Fruit fly (Drosophila melanogaster) whole organism, embryonic: ENCODE measurements around the gene CG16758.
A peak's percentile ranks its signal among the peaks of the same experiment; 100 is the strongest.

Experiments
- Ada2b ChIP-seq: fragments of 200-800 bp; sonication (Bioruptor generic); IDR thresholded peaks from 2 replicates; pipeline ENCODE4 v1.3.6; 2022; ENCODE audit warnings: missing biosample characterization, missing genetic modification characterization
- Antp ChIP-seq: fragments of 200-800 bp; sonication (Bioruptor generic); optimal IDR thresholded peaks from 3 replicates; lab custom pipeline; 2016; ENCODE audit warnings: missing biosample characterization, missing genetic modification characterization
- Awh ChIP-seq: fragments of 200-800 bp; sonication (Bioruptor generic); IDR thresholded peaks from 2 replicates; pipeline ENCODE4, ENCODE4 v1.3.6; 2022; ENCODE audit warnings: missing biosample characterization, missing genetic modification characterization
- CG10366 ChIP-seq: fragments of 200-800 bp; sonication (Bioruptor generic); IDR thresholded peaks from 2 replicates; pipeline ENCODE4 v1.3.6; 2022; ENCODE audit warnings: missing biosample characterization, missing genetic modification characterization
- CG10979 ChIP-seq: fragments of 200-800 bp; sonication (Bioruptor generic); optimal IDR thresholded peaks from 2 replicates; lab custom pipeline; 2018; ENCODE audit warnings: missing biosample characterization, mild to moderate bottlenecking, missing genetic modification characterization, moderate library complexity
- CG11560 ChIP-seq: fragments of 200-800 bp; sonication (Bioruptor generic); IDR thresholded peaks from 3 replicates; pipeline ENCODE4 v1.3.6; 2022; ENCODE audit warnings: missing biosample characterization, missing genetic modification characterization
- CG12299 ChIP-seq: fragments of 200-800 bp; sonication (Bioruptor generic); optimal IDR thresholded peaks from 2 replicates; lab custom pipeline; 2018; ENCODE audit warnings: missing biosample characterization, mild to moderate bottlenecking, missing genetic modification characterization
- CG13296 ChIP-seq: fragments of 200-800 bp; sonication (Bioruptor generic); optimal IDR thresholded peaks from 3 replicates; lab custom pipeline; 2018; ENCODE audit warnings: missing biosample characterization, mild to moderate bottlenecking, missing genetic modification characterization
- CG15269 ChIP-seq: fragments of 200-800 bp; sonication (Bioruptor generic); optimal IDR thresholded peaks from 2 replicates; lab custom pipeline; 2018; ENCODE audit warnings: missing biosample characterization, mild to moderate bottlenecking, missing genetic modification characterization, moderate library complexity
- CG16779 ChIP-seq: fragments of 200-800 bp; sonication (Bioruptor generic); IDR thresholded peaks from 2 replicates; pipeline ENCODE4 v1.3.6; 2022; ENCODE audit warnings: missing biosample characterization, missing genetic modification characterization
- CG17361 ChIP-seq: fragments of 200-800 bp; sonication (Bioruptor generic); IDR thresholded peaks from 3 replicates; pipeline ENCODE4 v1.3.6; 2022; ENCODE audit warnings: missing biosample characterization, missing genetic modification characterization
- CG2875 ChIP-seq: fragments of 200-800 bp; sonication (Bioruptor generic); optimal IDR thresholded peaks from 2 replicates; lab custom pipeline; 2017; ENCODE audit warnings: missing biosample characterization, mild to moderate bottlenecking, missing genetic modification characterization, missing genetic modification reagents
- CG32767 ChIP-seq: fragments of 200-800 bp; sonication (Bioruptor generic); IDR thresholded peaks from 2 replicates; pipeline ENCODE4 v1.3.6; 2022; ENCODE audit warnings: missing biosample characterization, missing genetic modification characterization
- CG4424 ChIP-seq: fragments of 200-800 bp; sonication (Bioruptor generic); optimal IDR thresholded peaks from 3 replicates; lab custom pipeline; 2016; ENCODE audit warnings: missing biosample characterization, missing genetic modification characterization
- CG6813 ChIP-seq: fragments of 200-800 bp; sonication (Bioruptor generic); optimal IDR thresholded peaks from 2 replicates; lab custom pipeline; 2017; ENCODE audit warnings: missing biosample characterization, missing genetic modification characterization, mild to moderate bottlenecking, moderate library complexity, missing genetic modification reagents
- CG7839 ChIP-seq: fragments of 200-800 bp; sonication (Bioruptor generic); optimal IDR thresholded peaks from 3 replicates; lab custom pipeline; 2018; ENCODE audit warnings: missing biosample characterization, mild to moderate bottlenecking, missing genetic modification characterization, moderate library complexity
- CG9215 ChIP-seq: fragments of 200-800 bp; sonication (Bioruptor generic); IDR thresholded peaks from 2 replicates; pipeline ENCODE4 v1.3.6; 2022; ENCODE audit warnings: missing biosample characterization, missing genetic modification characterization
- Drgx ChIP-seq: fragments of 200-800 bp; sonication (Bioruptor generic); IDR thresholded peaks from 2 replicates; pipeline ENCODE4 v1.3.6; 2022; ENCODE audit warnings: missing biosample characterization, missing genetic modification characterization
- HLH4C ChIP-seq: fragments of 200-800 bp; sonication (Bioruptor generic); IDR thresholded peaks from 3 replicates; pipeline ENCODE4 v1.3.6; 2022; ENCODE audit warnings: missing biosample characterization, missing genetic modification characterization; ENCODE audit not compliant: partially characterized antibody
- Hr3 ChIP-seq: fragments of 200-800 bp; sonication (Bioruptor generic); optimal IDR thresholded peaks from 3 replicates; lab custom pipeline; 2016; ENCODE audit warnings: missing biosample characterization, missing genetic modification characterization
- Max ChIP-seq: fragments of 200-800 bp; sonication (Bioruptor generic); optimal IDR thresholded peaks from 2 replicates; lab custom pipeline; 2016; ENCODE audit warnings: missing biosample characterization, mild to moderate bottlenecking, missing genetic modification characterization
- Med ChIP-seq: fragments of 200-800 bp; sonication (Bioruptor generic); peaks from one replicate; lab custom pipeline; 2016; ENCODE audit warnings: missing biosample characterization, missing genetic modification characterization, mild to moderate bottlenecking, inconsistent platforms, moderate library complexity
- NFAT ChIP-seq: fragments of 200-800 bp; sonication (Bioruptor generic); IDR thresholded peaks from 2 replicates; pipeline ENCODE4 v1.3.6; 2022; ENCODE audit warnings: missing biosample characterization, missing genetic modification characterization
- NK7.1 ChIP-seq: fragments of 200-800 bp; sonication (Bioruptor generic); optimal IDR thresholded peaks from 3 replicates; lab custom pipeline; 2016; ENCODE audit warnings: missing biosample characterization, missing genetic modification characterization
- Nf-YB ChIP-seq: fragments of 200-800 bp; sonication (Bioruptor generic); optimal IDR thresholded peaks from 3 replicates; lab custom pipeline; 2019; ENCODE audit warnings: missing biosample characterization, mild to moderate bottlenecking, missing genetic modification characterization, moderate library complexity
- Oli ChIP-seq: fragments of 200-800 bp; sonication (Bioruptor generic); optimal IDR thresholded peaks from 2 replicates; lab custom pipeline; 2018; ENCODE audit warnings: missing biosample characterization, mild to moderate bottlenecking, missing genetic modification characterization, moderate library complexity
- PHDP ChIP-seq: fragments of 200-800 bp; sonication (Bioruptor generic); optimal IDR thresholded peaks from 3 replicates; lab custom pipeline; 2018; ENCODE audit warnings: missing biosample characterization, mild to moderate bottlenecking, missing genetic modification characterization, moderate library complexity
- Pdp1 ChIP-seq, 2 experiments: fragments of 200-800 bp; sonication (Bioruptor generic); optimal IDR thresholded peaks; 3 replicates each; lab custom pipeline; 2016; ENCODE audit warnings: missing biosample characterization in 2 of 2, missing genetic modification characterization in 2 of 2, mild to moderate bottlenecking in 1 of 2, moderate library complexity in 1 of 2
- Ptx1 ChIP-seq: fragments of 200-800 bp; sonication (Bioruptor generic); IDR thresholded peaks from 2 replicates; pipeline ENCODE4 v1.3.6; 2022; ENCODE audit warnings: missing biosample characterization, missing genetic modification characterization
- ap ChIP-seq: fragments of 200-800 bp; sonication (Bioruptor generic); IDR thresholded peaks from 2 replicates; pipeline ENCODE4 v1.3.6; 2022; ENCODE audit warnings: missing biosample characterization, missing genetic modification characterization
- bsh ChIP-seq, 2 experiments: fragments of 200-800 bp; sonication (Bioruptor generic); optimal IDR thresholded peaks; 2 replicates each; lab custom pipeline; 2017 to 2018; ENCODE audit warnings: mild to moderate bottlenecking in 2 of 2, missing biosample characterization in 2 of 2, missing genetic modification characterization in 2 of 2, moderate library complexity in 1 of 2
- cad ChIP-seq: fragments of >200 bp; optimal IDR thresholded peaks from 2 replicates; lab custom pipeline; 2017; ENCODE audit warnings: missing biosample characterization, missing genetic modification characterization
- caup ChIP-seq: fragments of 200-800 bp; sonication (Bioruptor generic); optimal IDR thresholded peaks from 3 replicates; lab custom pipeline; 2017; ENCODE audit warnings: missing biosample characterization, mild to moderate bottlenecking, missing genetic modification characterization, moderate library complexity; ENCODE audit not compliant: severe bottlenecking
- ci ChIP-seq: fragments of 200-800 bp; sonication (Bioruptor generic); IDR thresholded peaks from 3 replicates; pipeline ENCODE4 v1.3.6; 2022; ENCODE audit warnings: missing biosample characterization, missing genetic modification characterization
- eyg ChIP-seq: fragments of 200-800 bp; sonication (Bioruptor generic); optimal IDR thresholded peaks from 3 replicates; lab custom pipeline; 2016; ENCODE audit warnings: missing biosample characterization, missing genetic modification characterization
- fru ChIP-seq: fragments of >200 bp; optimal IDR thresholded peaks from 2 replicates; lab custom pipeline; 2017
- gem ChIP-seq: fragments of 200-800 bp; sonication (Bioruptor generic); optimal IDR thresholded peaks from 2 replicates; lab custom pipeline; 2019; ENCODE audit warnings: missing biosample characterization, mild to moderate bottlenecking, missing genetic modification characterization, moderate library complexity
- lmd ChIP-seq: fragments of 200-800 bp; sonication (Bioruptor generic); IDR thresholded peaks from 2 replicates; pipeline ENCODE4 v1.3.6; 2022; ENCODE audit warnings: missing biosample characterization, missing genetic modification characterization
- mam ChIP-seq: fragments of 200-800 bp; sonication (Bioruptor generic); optimal IDR thresholded peaks from 3 replicates; lab custom pipeline; 2016; ENCODE audit warnings: missing biosample characterization, missing genetic modification characterization
- nau ChIP-seq: fragments of 200-800 bp; sonication (Bioruptor generic); optimal IDR thresholded peaks from 3 replicates; lab custom pipeline; 2017; ENCODE audit warnings: missing biosample characterization, mild to moderate bottlenecking, missing genetic modification characterization, missing genetic modification reagents
- nom ChIP-seq: fragments of 200-800 bp; sonication (Bioruptor generic); optimal IDR thresholded peaks from 2 replicates; lab custom pipeline; 2017; ENCODE audit warnings: missing biosample characterization, missing genetic modification characterization, mild to moderate bottlenecking, moderate library complexity, missing genetic modification reagents
- odd ChIP-seq: fragments of 200-800 bp; sonication (Bioruptor generic); optimal IDR thresholded peaks from 2 replicates; lab custom pipeline; 2017; ENCODE audit warnings: missing biosample characterization, mild to moderate bottlenecking, missing genetic modification characterization
- pita ChIP-seq: fragments of 200-800 bp; sonication (Bioruptor generic); optimal IDR thresholded peaks from 2 replicates; lab custom pipeline; 2017; ENCODE audit warnings: missing biosample characterization, mild to moderate bottlenecking, missing genetic modification characterization
- salm ChIP-seq: fragments of 200-800 bp; sonication (Bioruptor generic); optimal IDR thresholded peaks from 2 replicates; lab custom pipeline; 2018; ENCODE audit warnings: missing biosample characterization, mild to moderate bottlenecking, missing genetic modification characterization
- shn ChIP-seq: fragments of 200-800 bp; sonication (Bioruptor generic); optimal IDR thresholded peaks from 3 replicates; lab custom pipeline; 2016; ENCODE audit warnings: missing biosample characterization, missing genetic modification characterization
- slbo ChIP-seq: fragments of 200-800 bp; sonication (Bioruptor generic); IDR thresholded peaks from 2 replicates; pipeline ENCODE4 v1.3.6; 2022; ENCODE audit warnings: missing biosample characterization, missing genetic modification characterization
- tio ChIP-seq: fragments of 200-800 bp; sonication (Bioruptor generic); optimal IDR thresholded peaks from 2 replicates; lab custom pipeline; 2017; ENCODE audit warnings: missing biosample characterization, missing genetic modification characterization, inconsistent platforms

The CG16758 gene

dm6 chr3L:2472302-2473016 is 30.9 kb downstream of the CG16758 start (continued):
- no peak for TF ChIP-seq Awh
- TF ChIP-seq Nf-YB = no peak
- peak; percentile 58 for TF ChIP-seq gem (tag; lab: Kevin White, UChicago)
- peak; percentile 17 for TF ChIP-seq CG6813
- TF ChIP-seq ci (GFP tag; lab: Robert Waterston, UW) = 0 out of 3 replicates have a peak, but pooled peaks have one; percentile 52
- peak; percentile 77 for TF ChIP-seq Med (GFP tag; lab: Kevin White, UChicago)
- TF ChIP-seq Pdp1 (GFP tag; optimal IDR thresholded peaks at IDR 0.05; lab: Kevin White, UChicago) = peak in 1 of 2 experiments; percentile 17
- no peak for TF ChIP-seq CG11560 (tag; lab: Robert Waterston, UW)
- peak; percentile 30; the same call in 1 of the 2 replicates for TF ChIP-seq Ptx1 (GFP tag; lab: Robert Waterston, UW)
- peak; percentile 20 for TF ChIP-seq CG10979 (tag; lab: Kevin White, UChicago)
- TF ChIP-seq CG9215 = no peak
- TF ChIP-seq CG7839 (tag; lab: Kevin White, UChicago) = peak; percentile 52
- no peak for TF ChIP-seq odd
- peak; percentile 3 for TF ChIP-seq Max
- TF ChIP-seq Oli = peak; percentile 38
- TF ChIP-seq CG12299 (tag; lab: Kevin White, UChicago) = no peak
- TF ChIP-seq Hr3 (GFP tag; lab: Kevin White, UChicago) = no peak
- no peak for TF ChIP-seq pita
- 0 out of 2 replicates have a peak, but pooled peaks have one; percentile 31 for TF ChIP-seq ap (GFP tag; lab: Robert Waterston, UW)
- 0 out of 2 replicates have a peak, but pooled peaks have one; percentile 32 for TF ChIP-seq Ada2b (GFP tag; lab: Robert Waterston, UW)
- peak; percentile 17 for TF ChIP-seq CG2875 (GFP tag; lab: Kevin White, UChicago)
- TF ChIP-seq nau (GFP tag; lab: Kevin White, UChicago) = peak; percentile 14
- TF ChIP-seq lmd = peak; percentile 27; the same call in 1 of the 2 replicates
- TF ChIP-seq CG4424 (GFP tag; lab: Kevin White, UChicago) = peak; percentile 4
- TF ChIP-seq CG17361 (GFP tag; lab: Robert Waterston, UW) = peak; percentile 54; the same call in 2 of the 3 replicates

- TF ChIP-seq salm (tag; lab: Kevin White, UChicago) (no peak), bsh (GFP tag; optimal IDR thresholded peaks at IDR 0.05; lab: Kevin White, UChicago) (peak in 1 of 2 experiments; percentile 64), nom (peak; percentile 58), CG13296 (GFP tag; lab: Kevin White, UChicago) (no peak), Drgx (peak; percentile 62)
Observed at dm6 chr3L:2470735-2471395, 32.5 kb downstream of the CG16758 start.

dm6 chr3L:2469660-2470059 is 33.7 kb downstream of the CG16758 start:
- no peak for TF ChIP-seq Antp (GFP tag; lab: Kevin White, UChicago)
- no peak for TF ChIP-seq CG10366 (GFP tag; lab: Robert Waterston, UW)
- peak; percentile 41 for TF ChIP-seq nau (GFP tag; lab: Kevin White, UChicago)
- no peak for TF ChIP-seq mam (GFP tag; lab: Kevin White, UChicago)
- TF ChIP-seq tio = no peak
- no peak for TF ChIP-seq fru (lab: Kevin White, UChicago)
- TF ChIP-seq shn = no peak
- peak; percentile 30 for TF ChIP-seq caup
- no peak for TF ChIP-seq CG16779 (GFP tag; lab: Robert Waterston, UW)
- no peak for TF ChIP-seq NK7.1 (GFP tag; lab: Kevin White, UChicago)
- no peak for TF ChIP-seq eyg (GFP tag; lab: Kevin White, UChicago)
- TF ChIP-seq cad = no peak
- TF ChIP-seq CG15269 (tag; lab: Kevin White, UChicago) = no peak
- TF ChIP-seq PHDP (tag; lab: Kevin White, UChicago) = no peak
- no peak for TF ChIP-seq NFAT
- TF ChIP-seq CG32767 (GFP tag; lab: Robert Waterston, UW) = 0 out of 2 replicates have a peak, but pooled peaks have one; percentile 24
- no peak for TF ChIP-seq Drgx
- TF ChIP-seq HLH4C (GFP tag; lab: Robert Waterston, UW) = no peak
- no peak for TF ChIP-seq slbo
